Fruit fly (Drosophila melanogaster): ENCODE measurements around the gene CG14915.

dm6 chr2L:11091111-11091510 is 20.3 kb downstream of the CG14915 start, which contains the start of gene Wdr59:
- TF ChIP-seq usp (GFP tag; optimal IDR thresholded peaks at IDR 0.05) = no peak
- no peak for TF ChIP-seq EcR (GFP tag; optimal IDR thresholded peaks at IDR 0.05)
- no peak for TF ChIP-seq CG8478 (optimal IDR thresholded peaks at IDR 0.05)
- no peak for TF ChIP-seq pan (optimal IDR thresholded peaks at IDR 0.05)
- no peak for TF ChIP-seq psq (optimal IDR thresholded peaks at IDR 0.05)

All from whole organism.